Fruit fly (Drosophila melanogaster): Measurements from ENCODE around the gene Sas10.
A peak's percentile ranks its signal among the peaks of the same experiment; 100 is the strongest.

The Sas10 gene

dm6 chrX:5305591-5305990 lies 11.6 kb upstream of the Sas10 start, which contains the start of gene CG3323:
Gene CG3323, minus strand, starts transcription at chrX:5305691.
- TF ChIP-seq Dfd (GFP tag; optimal IDR thresholded peaks at IDR 0.05): no peak
- no peak for TF ChIP-seq Jra (GFP tag; optimal IDR thresholded peaks at IDR 0.05)
- TF ChIP-seq jim (GFP tag; optimal IDR thresholded peaks at IDR 0.05): no peak
- TF ChIP-seq OdsH (GFP tag; optimal IDR thresholded peaks at IDR 0.05): no peak
- no peak for TF ChIP-seq dmrt93B (GFP tag; optimal IDR thresholded peaks at IDR 0.05)
- no peak for TF ChIP-seq fru (GFP tag; optimal IDR thresholded peaks at IDR 0.05)
- TF ChIP-seq Sp1 (GFP tag; optimal IDR thresholded peaks at IDR 0.05): no peak
- no peak for TF ChIP-seq CrebA (GFP tag; optimal IDR thresholded peaks at IDR 0.05; ENCODE audit: borderline replicate concordance)
- no peak for TF ChIP-seq pan (optimal IDR thresholded peaks at IDR 0.05)

DNA sequence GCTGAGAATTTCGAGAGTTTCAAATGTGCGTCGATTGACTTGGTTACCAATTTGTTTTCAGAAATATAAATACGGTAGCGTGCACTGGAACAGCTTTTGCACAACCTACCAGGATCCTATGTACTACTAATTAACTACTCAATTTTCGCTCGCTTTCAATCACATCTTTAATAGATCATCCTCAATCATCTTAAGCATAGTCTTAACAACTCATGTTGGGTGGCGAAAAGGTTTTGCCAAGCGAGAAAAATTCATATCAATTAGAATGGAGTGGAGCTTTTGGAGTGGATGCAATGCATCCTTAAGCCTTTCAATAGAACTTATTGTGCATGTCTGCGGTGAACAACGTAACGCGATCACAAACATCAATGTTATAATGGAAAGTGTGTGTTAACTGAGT lies 9.9 kb upstream of the Sas10 start, which contains the start of gene CG17764:
CG17764 (minus strand) TSS at position 101 of the 400 bp plus-strand sequence.
- TF ChIP-seq lola (GFP tag; optimal IDR thresholded peaks at IDR 0.05): no peak
- no peak for TF ChIP-seq Vsx2 (GFP tag; optimal IDR thresholded peaks at IDR 0.05; ENCODE audit: partially characterized antibody)
- TF ChIP-seq Mio (GFP tag; optimal IDR thresholded peaks at IDR 0.05): no peak
- no peak for TF ChIP-seq foxo (GFP tag; optimal IDR thresholded peaks at IDR 0.05)
- TF ChIP-seq Hr83 (GFP tag; optimal IDR thresholded peaks at IDR 0.05; ENCODE audit: poor library complexity, severe bottlenecking): no peak
- TF ChIP-seq sage (GFP tag; optimal IDR thresholded peaks at IDR 0.05): no peak
- no peak for TF ChIP-seq psq (GFP tag; optimal IDR thresholded peaks at IDR 0.05)
- no peak for TF ChIP-seq CrebA (GFP tag; optimal IDR thresholded peaks at IDR 0.05; ENCODE audit: borderline replicate concordance)
- no peak for TF ChIP-seq HLH106 (tag; optimal IDR thresholded peaks at IDR 0.05)
- TF ChIP-seq Myc (optimal IDR thresholded peaks at IDR 0.05): no peak
- TF ChIP-seq N (GFP tag; optimal IDR thresholded peaks at IDR 0.05): no peak
- no peak for TF ChIP-seq Jra (GFP tag; optimal IDR thresholded peaks at IDR 0.05)
- no peak for TF ChIP-seq dmrt93B (GFP tag; optimal IDR thresholded peaks at IDR 0.05)
- TF ChIP-seq Abd-B (GFP tag; optimal IDR thresholded peaks at IDR 0.05): no peak

DNA sequence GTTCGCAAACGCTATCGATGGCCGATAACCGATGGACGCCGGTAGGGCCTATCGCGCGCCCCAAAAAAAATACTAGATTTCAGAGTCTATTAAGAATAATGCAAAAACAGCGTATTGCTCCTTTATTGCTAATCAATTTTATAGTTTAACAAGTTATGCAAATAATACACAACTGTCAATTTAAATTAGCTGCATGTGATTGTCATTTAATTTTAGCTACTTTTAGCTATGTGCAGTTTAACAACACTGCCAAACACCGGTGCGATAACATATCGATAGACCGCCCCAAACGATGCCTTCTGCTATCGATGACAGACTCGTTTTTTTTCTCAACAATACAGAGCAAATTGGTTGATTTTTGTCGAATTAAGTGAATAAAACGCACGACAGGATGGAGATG lies 8.2 kb upstream of the Sas10 start, which contains the start of the genes Cdk7 and snf:
Cdk7 (minus strand) TSS at position 21 of the 400 bp plus-strand sequence.
snf (plus strand) TSS at position 280 of the 400 bp plus-strand sequence.
- TF ChIP-seq HLH106 (tag; optimal IDR thresholded peaks at IDR 0.05) (peak; percentile 43), Sp1 (GFP tag; optimal IDR thresholded peaks at IDR 0.05) (peak; percentile 24), rgr (GFP tag; optimal IDR thresholded peaks at IDR 0.05) (peak; percentile 47), Mio (GFP tag; optimal IDR thresholded peaks at IDR 0.05) (no peak), psq (GFP tag; optimal IDR thresholded peaks at IDR 0.05) (peak; percentile 32), ey (GFP tag; optimal IDR thresholded peaks at IDR 0.05) (peak; percentile 33), Hnf4 (GFP tag; optimal IDR thresholded peaks at IDR 0.05) (no peak), Myc (optimal IDR thresholded peaks at IDR 0.05) (peak; percentile 56), sv (GFP tag; optimal IDR thresholded peaks at IDR 0.05) (peak; percentile 8), fru (GFP tag; optimal IDR thresholded peaks at IDR 0.05) (peak; percentile 49), Vsx2 (GFP tag; optimal IDR thresholded peaks at IDR 0.05; ENCODE audit: partially characterized antibody) (peak; percentile 30), CrebA (GFP tag; optimal IDR thresholded peaks at IDR 0.05; ENCODE audit: borderline replicate concordance) (no peak), Hr83 (GFP tag; optimal IDR thresholded peaks at IDR 0.05; ENCODE audit: poor library complexity, severe bottlenecking) (peak; percentile 20), OdsH (GFP tag; optimal IDR thresholded peaks at IDR 0.05) (peak; percentile 28), foxo (GFP tag; optimal IDR thresholded peaks at IDR 0.05) (peak in 1 of 2 experiments; percentile 63)

DNA sequence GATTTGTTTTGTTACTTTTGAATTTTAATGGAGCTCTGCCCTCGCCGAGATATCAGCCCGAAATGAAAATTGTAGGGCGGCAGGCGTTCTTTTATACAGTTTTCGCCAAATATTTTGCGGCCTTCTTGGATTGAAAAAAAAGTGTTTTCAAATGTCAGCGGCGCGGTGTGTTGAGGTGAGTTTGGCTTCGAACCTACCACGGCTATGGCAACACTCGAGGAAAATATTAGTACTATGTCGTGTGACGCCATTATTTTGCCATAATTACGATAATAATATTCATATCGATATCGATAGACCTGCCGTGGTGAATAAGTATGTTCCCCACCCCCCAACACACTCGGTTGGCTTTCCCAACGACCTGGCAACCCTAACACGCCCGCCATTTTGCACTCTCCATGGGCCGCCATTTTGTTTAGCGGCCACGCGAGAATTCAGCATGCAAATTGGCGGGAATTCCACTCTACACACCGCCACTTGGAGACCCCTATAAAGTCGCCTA lies 5.3 kb upstream of the Sas10 start, which contains the start of the genes TrxT and dhd:
TrxT (minus strand) TSS at position 51 of the 502 bp plus-strand sequence.
dhd (plus strand) TSS at position 334 of the 502 bp plus-strand sequence.
- no peak for TF ChIP-seq br (GFP tag; optimal IDR thresholded peaks at IDR 0.05)
- peak; percentile 43 for TF ChIP-seq Hr83 (GFP tag; optimal IDR thresholded peaks at IDR 0.05; ENCODE audit: poor library complexity, severe bottlenecking)
- TF ChIP-seq dmrt93B (GFP tag; optimal IDR thresholded peaks at IDR 0.05): peak; percentile 29
- TF ChIP-seq CrebA (GFP tag; optimal IDR thresholded peaks at IDR 0.05; ENCODE audit: borderline replicate concordance): no peak
- peak; percentile 35 for TF ChIP-seq HLH106 (tag; optimal IDR thresholded peaks at IDR 0.05)
- TF ChIP-seq Dif (GFP tag; optimal IDR thresholded peaks at IDR 0.05; ENCODE audit: partially characterized antibody): no peak
- peak; percentile 32 for TF ChIP-seq Myc (optimal IDR thresholded peaks at IDR 0.05)
- peak; percentile 34 for TF ChIP-seq Sp1 (GFP tag; optimal IDR thresholded peaks at IDR 0.05)

DNA sequence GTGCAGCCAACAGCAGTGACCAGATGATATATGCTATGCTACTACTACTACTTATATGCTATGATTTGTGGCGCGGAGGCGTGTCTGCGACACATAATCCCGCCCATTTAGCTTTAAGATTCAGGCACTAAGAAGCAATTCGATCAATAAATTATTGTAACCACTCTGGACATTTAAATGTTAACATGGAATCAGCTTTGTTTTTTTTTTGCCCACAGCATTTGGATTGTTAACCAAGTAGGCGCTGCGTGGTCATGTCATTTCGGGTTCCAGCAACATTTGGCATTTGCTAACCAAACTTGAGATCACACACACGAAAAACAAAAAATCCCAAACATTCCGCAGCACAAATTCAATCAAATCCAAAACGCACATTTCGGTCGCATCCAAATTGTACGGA lies 4.3 kb upstream of the Sas10 start, which contains the start of gene CG4198:
CG4198 (plus strand) TSS at position 301 of the 400 bp plus-strand sequence.
- TF ChIP-seq CG9705 (GFP tag; optimal IDR thresholded peaks at IDR 0.05): no peak
- no peak for TF ChIP-seq Rel (GFP tag; optimal IDR thresholded peaks at IDR 0.05)
- no peak for TF ChIP-seq Rel (tag; optimal IDR thresholded peaks at IDR 0.05)
- TF ChIP-seq foxo (GFP tag; optimal IDR thresholded peaks at IDR 0.05): no peak
- TF ChIP-seq Myc (optimal IDR thresholded peaks at IDR 0.05): no peak
- TF ChIP-seq Hr83 (GFP tag; optimal IDR thresholded peaks at IDR 0.05; ENCODE audit: poor library complexity, severe bottlenecking): no peak
- TF ChIP-seq dmrt93B (GFP tag; optimal IDR thresholded peaks at IDR 0.05): no peak
- TF ChIP-seq Abd-B (GFP tag; optimal IDR thresholded peaks at IDR 0.05): no peak
